Fruit fly (Drosophila melanogaster): ENCODE data around the gene vls.

Gene vls

DNA sequence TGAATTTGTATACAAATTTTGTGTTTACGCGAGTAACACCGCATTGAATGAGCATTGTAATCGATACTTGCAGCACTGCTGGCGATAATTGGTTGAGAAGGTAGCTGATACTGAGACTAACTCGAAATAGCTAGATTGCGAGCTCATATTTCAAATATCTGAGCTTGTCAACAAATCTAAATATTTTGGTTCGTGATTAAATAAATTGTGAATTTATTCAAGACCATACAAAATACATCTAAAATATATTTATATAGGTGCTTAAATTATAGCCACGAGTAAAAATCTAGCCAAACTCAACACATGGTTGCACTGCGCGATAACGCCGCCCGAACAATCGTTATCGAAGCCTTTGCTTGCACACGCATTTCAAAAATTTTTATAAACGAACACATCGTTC is 28.3 kb upstream of the vls start, which contains the start of the genes Taf13 and nesd (continued):
- peak; percentile 13 for TF ChIP-seq Dip3 (GFP tag; optimal IDR thresholded peaks at IDR 0.05)
- TF ChIP-seq lilli (GFP tag; optimal IDR thresholded peaks at IDR 0.05) = peak; percentile 62
- TF ChIP-seq CG8290 (GFP tag; optimal IDR thresholded peaks at IDR 0.05) = peak; percentile 53
- TF ChIP-seq CG8290 (tag; optimal IDR thresholded peaks at IDR 0.05) = peak in 1 of 2 experiments; percentile 32
- no peak for TF ChIP-seq CG6854 (GFP tag; optimal IDR thresholded peaks at IDR 0.05)
- TF ChIP-seq CG2116 (GFP tag; optimal IDR thresholded peaks at IDR 0.05) = peak; percentile 100
- peak; percentile 81 for TF ChIP-seq Med (GFP tag)
- no peak for TF ChIP-seq Nf-YB (GFP tag; optimal IDR thresholded peaks at IDR 0.05)
- no peak for TF ChIP-seq B-H1 (GFP tag; IDR thresholded peaks at IDR 0.05)
- peak; percentile 40 for TF ChIP-seq CG4617 (GFP tag; optimal IDR thresholded peaks at IDR 0.05; ENCODE audit: borderline replicate concordance)
- peak; percentile 92 for TF ChIP-seq Sin3A (optimal IDR thresholded peaks at IDR 0.05)
- TF ChIP-seq tin (GFP tag; optimal IDR thresholded peaks at IDR 0.05) = peak; percentile 30
- no peak for TF ChIP-seq da (GFP tag; optimal IDR thresholded peaks at IDR 0.05)
- TF ChIP-seq sens (GFP tag) = peak; percentile 87
- peak; percentile 20 for TF ChIP-seq Hr3 (GFP tag; optimal IDR thresholded peaks at IDR 0.05)
- TF ChIP-seq CHES-1-like (GFP tag; optimal IDR thresholded peaks at IDR 0.05) = peak; percentile 4
- peak; percentile 77 for TF ChIP-seq MBD-R2 (GFP tag; IDR thresholded peaks at IDR 0.05)
- peak; percentile 75 for TF ChIP-seq unc-4 (GFP tag; IDR thresholded peaks at IDR 0.05; ENCODE audit: partially characterized antibody)
- peak; percentile 37 for TF ChIP-seq jumu (GFP tag; optimal IDR thresholded peaks at IDR 0.05)
- TF ChIP-seq CG8359 (GFP tag; optimal IDR thresholded peaks at IDR 0.05; ENCODE audit: borderline replicate concordance) = no peak
- peak; percentile 35 for TF ChIP-seq CG18262 (tag; optimal IDR thresholded peaks at IDR 0.05)
- peak; percentile 40 for TF ChIP-seq mam (GFP tag; optimal IDR thresholded peaks at IDR 0.05)
- no peak for TF ChIP-seq Gug (GFP tag; IDR thresholded peaks at IDR 0.05)
- TF ChIP-seq sob (GFP tag; IDR thresholded peaks at IDR 0.05) = 0 out of 2 replicates have a peak, but pooled peaks have one; percentile 17
- peak; percentile 5 for TF ChIP-seq CG10979 (tag; optimal IDR thresholded peaks at IDR 0.05)
- peak; percentile 1 for TF ChIP-seq Bdp1 (GFP tag; optimal IDR thresholded peaks at IDR 0.05)
- peak; percentile 73 for TF ChIP-seq CG34224 (GFP tag; IDR thresholded peaks at IDR 0.05; ENCODE audit: partially characterized antibody)
- TF ChIP-seq CG9727 (GFP tag; optimal IDR thresholded peaks at IDR 0.05) = peak; percentile 37
- no peak for TF ChIP-seq CG12104 (GFP tag; optimal IDR thresholded peaks at IDR 0.05)
- peak; percentile 45; the same call in 1 of the 2 replicates for TF ChIP-seq CG3847 (GFP tag; IDR thresholded peaks at IDR 0.05)
- peak; percentile 55 for TF ChIP-seq Lhr (GFP tag; optimal IDR thresholded peaks at IDR 0.05)
- TF ChIP-seq CG10267 (tag; optimal IDR thresholded peaks at IDR 0.05) = peak; percentile 56
- peak; percentile 52 for TF ChIP-seq CG13775 (GFP tag; optimal IDR thresholded peaks at IDR 0.05)
- peak; percentile 43 for TF ChIP-seq CG2678 (tag; optimal IDR thresholded peaks at IDR 0.05)
- no peak for TF ChIP-seq MESR4 (GFP tag; optimal IDR thresholded peaks at IDR 0.05)
- TF ChIP-seq CG7963 (GFP tag; IDR thresholded peaks at IDR 0.05; ENCODE audit: partially characterized antibody) = peak; percentile 49; the same call in 2 of the 3 replicates
- TF ChIP-seq CG6791 (GFP tag; IDR thresholded peaks at IDR 0.05; ENCODE audit: partially characterized antibody) = peak; percentile 66; the same call in 2 of the 3 replicates
- no peak for TF ChIP-seq ash1 (GFP tag; optimal IDR thresholded peaks at IDR 0.05)
- peak; percentile 39 for TF ChIP-seq nerfin-1 (tag; optimal IDR thresholded peaks at IDR 0.05)
- no peak for TF ChIP-seq CG1647 (GFP tag; optimal IDR thresholded peaks at IDR 0.05)
- no peak for TF ChIP-seq her (GFP tag; optimal IDR thresholded peaks at IDR 0.05)
- peak; percentile 51 for TF ChIP-seq PHDP (tag; optimal IDR thresholded peaks at IDR 0.05)
- no peak for TF ChIP-seq CG11696 (GFP tag; IDR thresholded peaks at IDR 0.05)
- peak in 1 of 2 experiments; percentile 52 for TF ChIP-seq crp (GFP tag; optimal IDR thresholded peaks at IDR 0.05)
- peak; percentile 32 for TF ChIP-seq Oli (tag; optimal IDR thresholded peaks at IDR 0.05)
- TF ChIP-seq HLH4C (GFP tag; IDR thresholded peaks at IDR 0.05; ENCODE audit: partially characterized antibody) = peak; percentile 89
- no peak for TF ChIP-seq esg (GFP tag; conservative IDR thresholded peaks at IDR 0.05)
- TF ChIP-seq Sox100B (GFP tag; optimal IDR thresholded peaks at IDR 0.05) = peak; percentile 33
- TF ChIP-seq CG33213 (GFP tag; optimal IDR thresholded peaks at IDR 0.05) = peak; percentile 18
- no peak for TF ChIP-seq Trl (optimal IDR thresholded peaks at IDR 0.05)
- peak; percentile 3 for TF ChIP-seq Trl (GFP tag; optimal IDR thresholded peaks at IDR 0.05)

Measured in whole organism, embryonic.